Worm (Caenorhabditis elegans): ENCODE measurements around the gene str-214.

The str-214 gene

DNA sequence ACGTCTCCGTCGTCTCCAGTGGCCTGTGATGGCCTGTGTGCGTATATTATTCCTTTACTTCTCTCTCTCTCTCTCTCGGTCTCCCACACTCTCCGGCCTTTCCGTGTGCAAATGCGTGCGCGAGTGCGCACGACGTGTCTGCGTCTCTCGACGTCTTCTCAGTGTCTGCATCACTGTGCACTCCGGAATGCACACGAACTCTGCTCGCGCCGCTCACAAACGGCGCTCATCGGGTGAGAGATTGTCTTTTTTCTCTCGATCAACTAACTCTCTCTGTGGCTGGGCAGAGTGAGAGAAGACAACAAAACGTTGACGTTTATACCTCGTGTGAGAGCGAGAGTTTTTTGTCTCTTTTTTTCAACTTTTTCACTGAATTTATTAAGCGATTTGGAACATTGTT, 40.8 kb downstream of the str-214 start (continued):
- TF ChIP-seq snpc-1.3 (tag; optimal IDR thresholded peaks at IDR 0.05; ENCODE audit: insufficient read depth) (no peak), ztf-25 (GFP tag; IDR thresholded peaks at IDR 0.05) (no peak), dpl-1 (GFP tag; optimal IDR thresholded peaks at IDR 0.05) (no peak), hlh-26 (GFP tag; conservative IDR thresholded peaks at IDR 0.05) (no peak), F57A8.1 (GFP tag; optimal IDR thresholded peaks at IDR 0.05) (no peak), ztf-6 (GFP tag; IDR thresholded peaks at IDR 0.05) (0 out of 2 replicates have a peak, but pooled peaks have one; percentile 12), snpc-1.1 (tag; optimal IDR thresholded peaks at IDR 0.05; ENCODE audit: insufficient read depth) (no peak), hmg-20 (GFP tag; IDR thresholded peaks at IDR 0.05) (peak; percentile 43; the same call in 1 of the 2 replicates), cebp-2 (GFP tag; IDR thresholded peaks at IDR 0.05) (no peak), F49E8.2 (tag; optimal IDR thresholded peaks at IDR 0.05; ENCODE audit: insufficient read depth) (no peak), B0019.2 (GFP tag; conservative IDR thresholded peaks at IDR 0.05) (no peak), atf-7 (tag; optimal IDR thresholded peaks at IDR 0.05) (peak; percentile 75), dox-1 (GFP tag; IDR thresholded peaks at IDR 0.05) (peak; percentile 94), bed-1 (GFP tag; IDR thresholded peaks at IDR 0.05) (no peak), ztf-18 (tag; optimal IDR thresholded peaks at IDR 0.05) (peak; percentile 47), hsf-1 (GFP tag; IDR thresholded peaks at IDR 0.05) (no peak), madf-8 (GFP tag; conservative IDR thresholded peaks at IDR 0.05) (no peak), T26A5.8 (tag; optimal IDR thresholded peaks at IDR 0.05) (no peak), aptf-2 (GFP tag; conservative IDR thresholded peaks at IDR 0.05) (no peak), ceh-100 (GFP tag; IDR thresholded peaks at IDR 0.05) (0 out of 2 replicates have a peak, but pooled peaks have one; percentile 9), F37B4.10 (GFP tag; IDR thresholded peaks at IDR 0.05) (no peak), cebp-1 (GFP tag; IDR thresholded peaks at IDR 0.05) (no peak), cebp-1 (tag; optimal IDR thresholded peaks at IDR 0.05) (peak; percentile 89), lsl-1 (GFP tag; optimal IDR thresholded peaks at IDR 0.05) (no peak), nfya-2 (GFP tag; IDR thresholded peaks at IDR 0.05) (no peak), F10E7.11 (tag; optimal IDR thresholded peaks at IDR 0.05) (no peak), hlh-12 (tag; optimal IDR thresholded peaks at IDR 0.05) (no peak), egl-18 (GFP tag; IDR thresholded peaks at IDR 0.05) (no peak), rpc-1 (optimal IDR thresholded peaks at IDR 0.05) (no peak), rpc-1 (tag; optimal IDR thresholded peaks at IDR 0.05) (no peak), attf-5 (GFP tag; optimal IDR thresholded peaks at IDR 0.05) (peak; percentile 97), lir-1 (GFP tag; conservative IDR thresholded peaks at IDR 0.05) (peak; percentile 84), athp-1 (tag; optimal IDR thresholded peaks at IDR 0.05) (peak; percentile 83), C17E4.6 (GFP tag; IDR thresholded peaks at IDR 0.05) (peak; percentile 61; the same call in 1 of the 2 replicates), F55B11.4 (tag; optimal IDR thresholded peaks at IDR 0.05; ENCODE audit: borderline replicate concordance, insufficient read depth) (no peak), mxl-1 (tag; optimal IDR thresholded peaks at IDR 0.05) (no peak), tbp1 (GFP tag; optimal IDR thresholded peaks at IDR 0.05) (peak; percentile 66), fkh-3 (tag; optimal IDR thresholded peaks at IDR 0.05) (no peak), ztf-22 (GFP tag; optimal IDR thresholded peaks at IDR 0.05) (peak; percentile 84), Y56A3A.18 (GFP tag; IDR thresholded peaks at IDR 0.05) (peak; percentile 86), nhr-27 (tag; optimal IDR thresholded peaks at IDR 0.05) (peak; percentile 14), Y67H2A.10 (GFP tag; conservative IDR thresholded peaks at IDR 0.05) (no peak), unc-62 (GFP tag; optimal IDR thresholded peaks at IDR 0.05) (no peak), F39B2.1 (GFP tag; IDR thresholded peaks at IDR 0.05) (no peak), lin-54 (GFP tag; optimal IDR thresholded peaks at IDR 0.05) (peak; percentile 72), nhr-120 (GFP tag; IDR thresholded peaks at IDR 0.05) (no peak), ceh-40 (GFP tag; IDR thresholded peaks at IDR 0.05) (no peak), madf-3 (GFP tag; IDR thresholded peaks at IDR 0.05) (0 out of 2 replicates have a peak, but pooled peaks have one; percentile 23), him-1 (tag; optimal IDR thresholded peaks at IDR 0.05) (no peak), attf-6 (GFP tag; IDR thresholded peaks at IDR 0.05) (peak; percentile 73)
